Fruit fly (Drosophila melanogaster) whole organism, prepupa: ENCODE data around the gene Uro.
A peak's percentile ranks its signal among the peaks of the same experiment; 100 is the strongest.

Source experiments
- CG10631 ChIP-seq: fragments of 200-800 bp; sonication (Bioruptor generic); optimal IDR thresholded peaks from 2 replicates; lab custom pipeline; 2016; ENCODE audit warnings: missing biosample characterization, missing genetic modification characterization
- CG10669 ChIP-seq: fragments of 200-800 bp; sonication (Bioruptor generic); optimal IDR thresholded peaks from 3 replicates; lab custom pipeline; 2018; ENCODE audit warnings: missing biosample characterization, mild to moderate bottlenecking, missing genetic modification characterization, moderate library complexity
- CG11762 ChIP-seq: fragments of 200-800 bp; sonication (Bioruptor generic); optimal IDR thresholded peaks from 3 replicates; lab custom pipeline; 2016; ENCODE audit warnings: missing biosample characterization, missing genetic modification characterization; ENCODE audit not compliant: insufficient read depth
- CG11902 ChIP-seq: fragments of 200-800 bp; sonication (Bioruptor generic); optimal IDR thresholded peaks from 3 replicates; lab custom pipeline; 2016; ENCODE audit warnings: missing biosample characterization, missing genetic modification characterization
- CG1621 ChIP-seq: fragments of 200-800 bp; sonication (Bioruptor generic); optimal IDR thresholded peaks from 3 replicates; lab custom pipeline; 2018; ENCODE audit warnings: missing biosample characterization, mild to moderate bottlenecking, missing genetic modification characterization
- CG3032 ChIP-seq: fragments of 200-800 bp; optimal IDR thresholded peaks from 2 replicates; lab custom pipeline; 2019; ENCODE audit warnings: missing biosample characterization, mild to moderate bottlenecking, missing genetic modification characterization, moderate library complexity
- CG3919 ChIP-seq: fragments of 200-800 bp; sonication (Bioruptor generic); optimal IDR thresholded peaks from 3 replicates; lab custom pipeline; 2016; ENCODE audit warnings: missing biosample characterization, missing genetic modification characterization
- CG6163 ChIP-seq: fragments of 200-800 bp; sonication (Bioruptor generic); IDR thresholded peaks from 3 replicates; pipeline ENCODE4 v1.3.6; 2022; ENCODE audit warnings: missing biosample characterization, missing genetic modification characterization
- CG6792 ChIP-seq: fragments of 200-800 bp; sonication (Bioruptor generic); optimal IDR thresholded peaks from 3 replicates; lab custom pipeline; 2016; ENCODE audit warnings: missing biosample characterization, missing genetic modification characterization
- CG6808 ChIP-seq: fragments of 200-800 bp; sonication (Bioruptor generic); optimal IDR thresholded peaks from 3 replicates; lab custom pipeline; 2017; ENCODE audit warnings: missing biosample characterization, missing genetic modification characterization, mild to moderate bottlenecking, moderate library complexity, missing genetic modification reagents
- CG6854 ChIP-seq: fragments of 200-800 bp; sonication (Bioruptor generic); optimal IDR thresholded peaks from 2 replicates; lab custom pipeline; 2017; ENCODE audit warnings: missing biosample characterization, mild to moderate bottlenecking, missing genetic modification characterization
- CG8119 ChIP-seq: fragments of 200-800 bp; sonication (Bioruptor generic); IDR thresholded peaks from 3 replicates; pipeline ENCODE4 v1.3.6; 2022; ENCODE audit warnings: missing biosample characterization, missing genetic modification characterization
- CG8319 ChIP-seq: fragments of 200-800 bp; sonication (Bioruptor generic); optimal IDR thresholded peaks from 3 replicates; lab custom pipeline; 2016; ENCODE audit warnings: missing biosample characterization, missing genetic modification characterization
- CG9139 ChIP-seq: fragments of 200-800 bp; sonication (Bioruptor generic); optimal IDR thresholded peaks from 3 replicates; lab custom pipeline; 2017; ENCODE audit warnings: missing biosample characterization, mild to moderate bottlenecking, missing genetic modification characterization
- Eip75B ChIP-seq: fragments of 200-800 bp; sonication (Bioruptor generic); optimal IDR thresholded peaks from 3 replicates; lab custom pipeline; 2016; ENCODE audit warnings: missing biosample characterization, missing genetic modification characterization
- Eip78C ChIP-seq: fragments of 200-800 bp; sonication (Bioruptor generic); peaks from one replicate; lab custom pipeline; 2016; ENCODE audit warnings: missing biosample characterization, missing genetic modification characterization
- Eip93F ChIP-seq: fragments of 200-800 bp; sonication (Bioruptor generic); optimal IDR thresholded peaks from 2 replicates; lab custom pipeline; 2016; ENCODE audit warnings: missing biosample characterization, mild to moderate bottlenecking, missing genetic modification characterization
- Ets21C ChIP-seq: fragments of 200-800 bp; sonication (Bioruptor generic); optimal IDR thresholded peaks from 3 replicates; lab custom pipeline; 2016; ENCODE audit warnings: missing biosample characterization, missing genetic modification characterization
- Ets96B ChIP-seq: fragments of 200-800 bp; optimal IDR thresholded peaks from 2 replicates; lab custom pipeline; 2019; ENCODE audit warnings: missing biosample characterization, mild to moderate bottlenecking, missing genetic modification characterization, moderate library complexity
- Hr38 ChIP-seq: sonication (Bioruptor generic); optimal IDR thresholded peaks from 2 replicates; lab custom pipeline; 2016; ENCODE audit warnings: missing biosample characterization, missing genetic modification characterization
- Hr39 ChIP-seq: fragments of 200-800 bp; sonication (Bioruptor generic); optimal IDR thresholded peaks from 2 replicates; lab custom pipeline; 2016; ENCODE audit warnings: missing biosample characterization, missing genetic modification characterization
- Hr4 ChIP-seq: fragments of 200-800 bp; sonication (Bioruptor generic); optimal IDR thresholded peaks from 3 replicates; lab custom pipeline; 2016; ENCODE audit warnings: missing biosample characterization, missing genetic modification characterization
- Met ChIP-seq: fragments of 200-800 bp; sonication (Bioruptor generic); optimal IDR thresholded peaks from 3 replicates; lab custom pipeline; 2016; ENCODE audit warnings: missing biosample characterization, missing genetic modification characterization
- OdsH ChIP-seq: fragments of 200-800 bp; sonication (Bioruptor generic); optimal IDR thresholded peaks from 3 replicates; lab custom pipeline; 2016; ENCODE audit warnings: missing biosample characterization, missing genetic modification characterization
- Sox102F ChIP-seq: fragments of 200-800 bp; sonication (Bioruptor generic); optimal IDR thresholded peaks from 2 replicates; lab custom pipeline; 2016; ENCODE audit warnings: missing biosample characterization, mild to moderate bottlenecking, missing genetic modification characterization
- Sox14 ChIP-seq: fragments of 200-800 bp; sonication (Bioruptor generic); optimal IDR thresholded peaks from 3 replicates; lab custom pipeline; 2016; ENCODE audit warnings: missing biosample characterization, missing genetic modification characterization
- Sox15 ChIP-seq: fragments of 200-800 bp; sonication (Bioruptor generic); optimal IDR thresholded peaks from 3 replicates; lab custom pipeline; 2016; ENCODE audit warnings: missing biosample characterization, missing genetic modification characterization
- achi ChIP-seq: fragments of 200-800 bp; sonication (Bioruptor generic); optimal IDR thresholded peaks from 3 replicates; lab custom pipeline; 2016; ENCODE audit warnings: missing biosample characterization, missing genetic modification characterization
- cyc ChIP-seq: fragments of 200-800 bp; sonication (Bioruptor generic); optimal IDR thresholded peaks from 3 replicates; lab custom pipeline; 2016; ENCODE audit warnings: missing biosample characterization, missing genetic modification characterization
- eg ChIP-seq: fragments of 200-800 bp; sonication (Bioruptor generic); IDR thresholded peaks from 3 replicates; pipeline ENCODE4 v1.3.6; 2022; ENCODE audit warnings: missing biosample characterization, missing genetic modification characterization
- esn ChIP-seq: fragments of 200-800 bp; sonication (Bioruptor generic); optimal IDR thresholded peaks from 2 replicates; lab custom pipeline; 2016; ENCODE audit warnings: missing biosample characterization, mild to moderate bottlenecking, missing genetic modification characterization, moderate library complexity
- fd59A ChIP-seq: fragments of 200-800 bp; sonication (Bioruptor generic); optimal IDR thresholded peaks from 2 replicates; lab custom pipeline; 2017; ENCODE audit warnings: missing biosample characterization, mild to moderate bottlenecking, missing genetic modification characterization, missing genetic modification reagents
- fd85E ChIP-seq: fragments of 200-800 bp; sonication (Bioruptor generic); optimal IDR thresholded peaks from 3 replicates; lab custom pipeline; 2016; ENCODE audit warnings: missing biosample characterization, missing genetic modification characterization
- spab ChIP-seq: fragments of 200-800 bp; sonication (Bioruptor generic); optimal IDR thresholded peaks from 2 replicates; lab custom pipeline; 2017; ENCODE audit warnings: missing biosample characterization, mild to moderate bottlenecking, missing genetic modification characterization, missing genetic modification reagents
- ss ChIP-seq, 2 experiments: fragments of 200-800 bp; sonication (Bioruptor generic); optimal IDR thresholded peaks; 2 replicates in 1 of 2; 3 replicates in 1 of 2; lab custom pipeline; 2017 to 2018; ENCODE audit warnings: mild to moderate bottlenecking in 2 of 2, missing biosample characterization in 2 of 2, missing genetic modification characterization in 2 of 2, moderate library complexity in 1 of 2
- svp ChIP-seq: fragments of 200-800 bp; sonication (Bioruptor generic); peaks from one replicate; lab custom pipeline; 2016; ENCODE audit warnings: missing biosample characterization, missing genetic modification characterization
- topi ChIP-seq: fragments of 200-800 bp; sonication (Bioruptor generic); optimal IDR thresholded peaks from 3 replicates; lab custom pipeline; 2016; ENCODE audit warnings: missing biosample characterization, missing genetic modification characterization
- vri ChIP-seq: fragments of 200-800 bp; sonication (Bioruptor generic); optimal IDR thresholded peaks from 3 replicates; lab custom pipeline; 2016; ENCODE audit warnings: missing biosample characterization, mild to moderate bottlenecking, missing genetic modification characterization

Gene Uro

dm6 chr2L:7790448-7791355 is 10.8 kb downstream of the Uro start, which contains the start of gene CG7149 (continued):
- TF ChIP-seq CG8119 (GFP tag; lab: Robert Waterston, UW): no peak
- no peak for TF ChIP-seq achi (GFP tag; lab: Kevin White, UChicago)
- TF ChIP-seq fd59A (GFP tag; lab: Kevin White, UChicago): no peak
- peak; percentile 20 for TF ChIP-seq Hr39
- peak; percentile 33 for TF ChIP-seq CG6808 (GFP tag; lab: Kevin White, UChicago)
- TF ChIP-seq CG3919: no peak
- TF ChIP-seq CG9139 (GFP tag; lab: Kevin White, UChicago): no peak
- peak; percentile 98 for TF ChIP-seq svp
- no peak for TF ChIP-seq CG11902 (GFP tag; lab: Kevin White, UChicago)
- no peak for TF ChIP-seq CG8319 (GFP tag; lab: Kevin White, UChicago)
- peak; percentile 48 for TF ChIP-seq Hr4 (GFP tag; lab: Kevin White, UChicago)
- no peak for TF ChIP-seq eg (GFP tag; lab: Robert Waterston, UW)

- TF ChIP-seq CG6163 (GFP tag; lab: Robert Waterston, UW) (no peak), vri (GFP tag; lab: Kevin White, UChicago) (no peak), CG9139 (GFP tag; lab: Kevin White, UChicago) (no peak), cyc (GFP tag; lab: Kevin White, UChicago) (no peak)
- TF ChIP-seq, all 60 proteins: peak for 0
These were observed 11.5 kb downstream of the Uro start for dm6 chr2L:7791356-7791738.

DNA sequence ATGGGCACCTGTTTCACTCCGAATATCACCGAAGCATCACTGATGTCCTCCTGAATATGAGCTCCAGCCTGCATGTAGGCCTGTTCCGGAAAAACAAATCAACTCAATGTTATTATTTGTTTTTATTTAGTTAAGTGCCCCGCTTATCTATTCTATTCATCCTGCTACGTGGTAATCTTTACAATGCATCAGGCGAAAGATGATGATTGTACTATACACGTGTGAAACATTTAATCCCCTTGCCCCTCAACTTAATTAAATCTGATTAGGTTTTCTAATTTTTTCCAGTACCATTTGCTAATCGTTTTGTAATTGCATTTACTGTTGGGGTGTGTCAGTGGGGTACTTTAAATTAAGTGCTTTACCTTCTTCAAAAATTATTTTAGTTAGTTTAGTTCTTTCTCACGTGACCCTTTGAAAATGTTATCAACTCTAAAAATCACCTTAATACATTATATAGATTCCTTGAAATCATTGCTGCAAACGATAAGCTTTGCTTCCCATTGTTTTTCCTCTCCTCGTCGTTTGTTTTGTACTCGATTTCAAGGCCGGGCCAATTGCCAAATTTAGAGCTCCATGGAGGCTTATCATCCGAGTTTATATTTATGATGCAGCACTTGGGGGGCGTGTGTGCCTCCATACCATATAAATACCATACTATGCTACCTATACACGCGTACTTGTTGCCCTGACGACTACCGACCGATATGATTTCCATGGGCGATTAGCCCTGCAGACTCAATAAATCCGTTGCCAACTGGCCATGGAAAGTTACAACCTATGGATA is 15.0 kb downstream of the Uro start:
- no peak for TF ChIP-seq Sox15 (GFP tag; lab: Kevin White, UChicago)
- TF ChIP-seq CG6854: no peak
- TF ChIP-seq Eip78C (GFP tag; lab: Kevin White, UChicago): no peak
- TF ChIP-seq Ets21C (GFP tag; lab: Kevin White, UChicago): no peak
- no peak for TF ChIP-seq Ets96B (tag; lab: Kevin White, UChicago)
- TF ChIP-seq OdsH (GFP tag; lab: Kevin White, UChicago): no peak
- no peak for TF ChIP-seq Sox14 (GFP tag; lab: Kevin White, UChicago)
- TF ChIP-seq Hr4 (GFP tag; lab: Kevin White, UChicago): no peak
- no peak for TF ChIP-seq fd59A (GFP tag; lab: Kevin White, UChicago)
- TF ChIP-seq spab (GFP tag; lab: Kevin White, UChicago): no peak
- no peak for TF ChIP-seq CG9139 (GFP tag; lab: Kevin White, UChicago)
- TF ChIP-seq CG10669 (GFP tag; lab: Kevin White, UChicago): no peak
- no peak for TF ChIP-seq Met
- TF ChIP-seq CG3919: no peak
- TF ChIP-seq Eip75B (GFP tag; lab: Kevin White, UChicago): no peak

DNA sequence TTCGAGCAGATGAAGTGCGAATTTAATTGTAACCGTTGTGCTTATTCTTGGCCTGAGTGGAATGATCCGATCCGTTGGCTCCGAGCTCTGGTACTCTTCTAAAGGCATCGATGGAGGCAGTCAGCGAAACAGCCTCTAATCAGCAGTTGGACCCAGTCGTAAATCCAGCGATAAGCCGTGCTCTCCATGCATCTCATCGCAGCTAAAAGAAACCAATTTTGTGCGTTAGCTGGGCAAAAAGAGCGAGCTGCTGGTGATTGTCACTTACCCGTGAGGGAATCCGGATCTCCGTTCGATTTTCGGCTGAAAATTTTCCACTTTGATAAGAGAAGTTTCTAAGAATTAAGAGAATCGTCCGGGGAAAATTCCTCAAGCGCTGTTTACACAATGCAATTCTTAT is 16.0 kb downstream of the Uro start, which contains the start of gene LKRSDH:
Gene LKRSDH (minus strand): TSS at position 101 of the 400 bp plus-strand sequence.
- TF ChIP-seq svp (peak; percentile 35), CG11902 (GFP tag; lab: Kevin White, UChicago) (no peak)
- TF ChIP-seq, all 60 proteins: peak for 1

DNA sequence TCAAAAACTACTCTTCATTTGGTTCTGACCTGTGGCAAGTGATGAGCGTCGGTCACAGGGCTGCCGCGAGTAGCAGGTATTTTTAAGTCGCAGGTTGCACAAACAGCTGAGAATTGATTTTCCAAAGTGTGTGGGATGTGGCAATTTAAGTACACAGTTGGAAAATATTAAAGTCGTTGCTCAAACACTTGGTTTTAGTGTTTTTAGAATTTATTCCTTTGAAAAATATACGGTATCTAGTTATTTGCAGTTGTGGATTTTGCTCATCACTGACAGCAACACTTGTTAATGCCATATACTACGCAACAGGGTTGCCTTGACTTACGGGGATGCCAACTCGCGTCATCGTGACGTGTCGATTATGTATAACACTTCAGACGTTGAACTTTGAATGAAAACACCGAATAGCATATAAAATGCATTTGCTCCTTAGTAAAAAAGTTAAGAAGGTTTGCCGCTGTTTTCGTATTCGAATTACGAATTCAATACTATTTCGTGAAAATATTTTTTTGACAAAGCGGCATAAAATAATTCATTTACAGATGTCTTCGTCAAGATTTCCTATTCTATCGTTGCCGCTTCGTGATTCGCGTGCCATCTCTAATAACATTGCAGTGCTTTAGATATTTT is 20.0 kb downstream of the Uro start, which contains the start of the genes Herp and r2d2:
Gene Herp (minus strand): TSS at position 255 of the 630 bp plus-strand sequence.
Gene r2d2 (plus strand): TSS at position 344 of the 630 bp plus-strand sequence.
- TF ChIP-seq CG6792 (GFP tag; lab: Kevin White, UChicago) (peak; percentile 84), eg (GFP tag; lab: Robert Waterston, UW) (peak; percentile 84), topi (GFP tag; lab: Kevin White, UChicago) (peak; percentile 87), Hr38 (no peak), CG11762 (GFP tag; lab: Kevin White, UChicago) (peak; percentile 76), cyc (GFP tag; lab: Kevin White, UChicago) (peak; percentile 86), Sox102F (peak; percentile 81), ss (GFP tag; optimal IDR thresholded peaks at IDR 0.05; lab: Kevin White, UChicago) (peak; percentile 80 to 88), fd85E (GFP tag; lab: Kevin White, UChicago) (no peak), Eip75B (GFP tag; lab: Kevin White, UChicago) (peak; percentile 87), Sox15 (GFP tag; lab: Kevin White, UChicago) (peak; percentile 86), CG3919 (peak; percentile 87), Eip78C (GFP tag; lab: Kevin White, UChicago) (peak; percentile 92), achi (GFP tag; lab: Kevin White, UChicago) (peak; percentile 88), esn (GFP tag; lab: Kevin White, UChicago) (peak; percentile 90), CG10631 (peak; percentile 88), CG8119 (GFP tag; lab: Robert Waterston, UW) (peak; percentile 70), Eip93F (GFP tag; lab: Kevin White, UChicago) (no peak), CG1621 (tag; lab: Kevin White, UChicago) (peak; percentile 79), CG3032 (tag; lab: Kevin White, UChicago) (peak; percentile 87)
